Worm (Caenorhabditis elegans): ENCODE results near the gene K07H8.11.
A peak's percentile ranks its signal among the peaks of the same experiment; 100 is the strongest.

K07H8.11 gene

DNA sequence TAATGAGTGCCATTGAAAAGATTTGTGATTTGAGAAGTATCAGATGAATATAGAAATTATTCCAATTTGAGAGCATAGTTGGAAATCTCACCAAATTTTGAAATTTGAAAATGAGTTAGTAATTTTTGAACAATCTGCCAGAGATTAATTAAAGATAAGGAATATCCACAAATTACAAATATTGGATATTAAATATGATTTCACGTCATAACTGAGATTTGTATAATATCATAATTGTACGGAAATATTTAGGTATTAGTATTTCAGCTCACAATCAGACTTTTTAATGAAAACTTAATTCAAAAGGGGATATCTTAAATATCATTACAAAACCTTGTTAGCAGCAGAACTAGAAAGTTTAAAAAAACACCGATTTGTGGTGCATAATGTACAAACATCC, 15.2 kb downstream of the K07H8.11 start, which contains the start of gene K07H8.7:
Gene K07H8.7, minus strand, starts transcription at position 101 of the 400 bp plus-strand sequence.
- TF ChIP-seq B0336.3 (GFP tag; IDR thresholded peaks at IDR 0.05), result no peak
- TF ChIP-seq mcd-1 (GFP tag; IDR thresholded peaks at IDR 0.05), result no peak
- no peak for TF ChIP-seq F37B4.10 (GFP tag; IDR thresholded peaks at IDR 0.05)
- TF ChIP-seq lag-1 (GFP tag; IDR thresholded peaks at IDR 0.05), result no peak
- TF ChIP-seq ztf-28 (GFP tag; IDR thresholded peaks at IDR 0.05), result no peak
- TF ChIP-seq snpc-3.4 (tag; optimal IDR thresholded peaks at IDR 0.05), result no peak
- no peak for TF ChIP-seq let-607 (tag; optimal IDR thresholded peaks at IDR 0.05)

DNA sequence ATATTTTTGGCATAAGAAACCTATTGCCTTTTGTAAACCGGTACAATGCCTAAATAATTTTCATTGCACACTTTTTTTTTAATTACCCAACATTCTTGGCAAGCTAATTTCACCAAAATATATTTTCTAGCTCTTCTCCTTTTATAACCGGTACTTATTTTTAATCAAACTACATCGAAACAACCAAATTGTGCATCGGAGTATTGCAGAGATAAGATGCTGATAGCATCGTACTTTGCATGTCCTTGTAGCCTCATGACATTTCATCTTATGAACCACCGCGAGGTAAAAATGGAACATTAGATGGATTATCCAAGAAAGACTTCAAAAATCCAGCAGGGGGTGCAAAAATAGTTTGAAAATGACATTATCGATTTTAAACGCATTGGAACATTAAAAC, 19.9 kb downstream of the K07H8.11 start:
- no peak for TF ChIP-seq cebp-2 (GFP tag; IDR thresholded peaks at IDR 0.05)
- no peak for TF ChIP-seq F23B12.7 (tag; optimal IDR thresholded peaks at IDR 0.05; ENCODE audit: insufficient read depth)
- peak; percentile 22 for TF ChIP-seq nhr-80 (tag; optimal IDR thresholded peaks at IDR 0.05)
- TF ChIP-seq dpff-1 (tag; optimal IDR thresholded peaks at IDR 0.05), result no peak
- no peak for TF ChIP-seq bed-1 (GFP tag; IDR thresholded peaks at IDR 0.05)

DNA sequence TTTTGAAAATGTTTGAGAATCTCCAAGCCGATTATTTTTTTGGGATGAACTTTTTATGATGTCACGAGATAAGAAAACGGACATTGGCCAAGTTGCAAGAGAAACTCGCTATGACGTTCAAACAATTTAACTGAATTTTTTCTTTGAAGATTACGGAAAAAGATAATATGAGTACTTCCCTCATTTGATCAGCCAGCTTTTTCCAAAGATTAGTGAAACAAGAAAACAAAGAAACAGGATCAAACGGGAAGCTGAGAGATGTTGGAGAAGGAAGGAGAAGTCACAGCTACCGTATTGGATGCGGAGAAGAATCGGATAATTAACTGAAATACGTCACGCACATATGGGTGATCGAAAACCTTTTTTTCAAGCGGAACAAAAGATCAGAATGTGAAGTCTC, 20.9 kb downstream of the K07H8.11 start:
- TF ChIP-seq hsf-1 (GFP tag; IDR thresholded peaks at IDR 0.05) (no peak), ztf-18 (tag; optimal IDR thresholded peaks at IDR 0.05) (no peak)

DNA sequence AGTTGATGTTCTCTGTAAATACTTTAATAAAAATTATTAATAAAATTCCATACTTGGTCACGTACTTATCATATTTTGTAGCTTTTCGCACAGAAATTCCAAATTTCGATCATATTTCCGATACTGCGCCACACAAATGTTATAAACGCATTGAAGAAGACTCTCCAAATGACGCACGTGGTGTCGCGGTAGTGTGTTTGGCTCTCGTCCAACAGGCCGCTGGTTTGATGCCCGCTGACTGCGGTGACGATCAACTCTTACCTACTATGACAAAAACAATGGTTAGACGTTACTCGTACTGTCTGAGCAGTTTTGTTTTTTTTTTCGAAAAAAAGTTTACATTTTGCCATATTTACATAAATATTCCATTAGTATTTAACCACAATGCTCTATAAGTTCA, 22.3 kb downstream of the K07H8.11 start:
- TF ChIP-seq ceh-79 (tag; optimal IDR thresholded peaks at IDR 0.05) (peak; percentile 75), nfya-2 (GFP tag; IDR thresholded peaks at IDR 0.05) (no peak), dpl-1 (GFP tag; optimal IDR thresholded peaks at IDR 0.05) (no peak), akir-1 (GFP tag; optimal IDR thresholded peaks at IDR 0.05) (peak; percentile 19), bed-1 (GFP tag; IDR thresholded peaks at IDR 0.05) (no peak), ztf-22 (GFP tag; optimal IDR thresholded peaks at IDR 0.05) (peak; percentile 68), nfyb-1 (GFP tag; IDR thresholded peaks at IDR 0.05) (peak; percentile 86), snpc-1.3 (tag; optimal IDR thresholded peaks at IDR 0.05; ENCODE audit: insufficient read depth) (peak; percentile 89), ceh-40 (GFP tag; IDR thresholded peaks at IDR 0.05) (peak; percentile 91; the same call in 1 of the 2 replicates), lin-54 (GFP tag; optimal IDR thresholded peaks at IDR 0.05) (peak; percentile 70), hsf-1 (GFP tag; IDR thresholded peaks at IDR 0.05) (peak; percentile 63), F55B11.4 (tag; optimal IDR thresholded peaks at IDR 0.05; ENCODE audit: borderline replicate concordance, insufficient read depth) (no peak), T26A5.8 (tag; optimal IDR thresholded peaks at IDR 0.05) (peak; percentile 68), ztf-25 (GFP tag; IDR thresholded peaks at IDR 0.05) (peak; percentile 88; the same call in 1 of the 2 replicates), dox-1 (GFP tag; IDR thresholded peaks at IDR 0.05) (no peak; the same call in 1 of the 2 replicates), Y56A3A.18 (GFP tag; IDR thresholded peaks at IDR 0.05) (peak; percentile 67; the same call in 1 of the 2 replicates), fkh-3 (tag; optimal IDR thresholded peaks at IDR 0.05) (peak; percentile 83), Y79H2A.3 (GFP tag; conservative IDR thresholded peaks at IDR 0.05) (peak; percentile 80; the same call in 1 of the 2 replicates), F49E8.2 (tag; optimal IDR thresholded peaks at IDR 0.05; ENCODE audit: insufficient read depth) (peak; percentile 88), K12H6.12 (tag; optimal IDR thresholded peaks at IDR 0.05) (peak; percentile 68), F37B4.10 (GFP tag; IDR thresholded peaks at IDR 0.05) (no peak), B0019.2 (GFP tag; conservative IDR thresholded peaks at IDR 0.05) (no peak), rpc-1 (optimal IDR thresholded peaks at IDR 0.05) (peak; percentile 94), rpc-1 (tag; optimal IDR thresholded peaks at IDR 0.05) (peak; percentile 99), lin-26 (GFP tag; IDR thresholded peaks at IDR 0.05) (peak; percentile 97), lin-35 (GFP tag; optimal IDR thresholded peaks at IDR 0.05) (peak in 1 of 3 experiments; percentile 75), nfya-1 (tag; optimal IDR thresholded peaks at IDR 0.05; ENCODE audit: borderline replicate concordance, insufficient read depth) (no peak), ztf-6 (GFP tag; IDR thresholded peaks at IDR 0.05) (peak; percentile 77; the same call in 1 of the 2 replicates), Y53F4B.3 (GFP tag; IDR thresholded peaks at IDR 0.05) (peak; percentile 78), cebp-1 (GFP tag; IDR thresholded peaks at IDR 0.05) (no peak), cebp-1 (tag; optimal IDR thresholded peaks at IDR 0.05) (peak; percentile 80), rec-8 (tag; optimal IDR thresholded peaks at IDR 0.05) (peak; percentile 92 to 96)

All from whole organism, young adult.